Comparison of ENCODE assay signal across 5 worm cellular contexts in the genomic region with DNA sequence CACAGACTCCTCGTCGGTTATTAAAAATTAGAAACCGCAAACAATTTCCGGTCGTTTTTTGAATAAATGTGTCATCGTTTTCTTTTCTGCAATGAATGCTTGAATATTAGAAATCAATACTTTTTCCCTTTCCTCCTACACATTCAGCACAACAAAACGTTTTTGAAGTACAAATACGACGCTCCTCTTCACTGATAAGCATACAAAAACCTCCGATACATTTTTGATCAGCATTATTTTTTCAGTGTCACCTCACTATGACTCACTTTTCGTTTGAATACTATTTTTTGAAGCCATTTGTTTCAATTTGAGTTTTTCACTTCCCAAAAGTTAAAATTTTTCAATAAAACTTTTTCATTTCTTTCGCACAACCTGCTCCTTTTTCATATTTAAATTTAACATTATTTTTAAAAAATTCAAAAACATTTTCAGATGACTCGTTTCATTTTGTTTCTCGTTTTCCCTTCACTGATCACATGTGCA.
A peak's percentile ranks its signal among the peaks of the same experiment; 100 is the strongest.
TF ChIP-seq lines count a peak whose summit lies in the region.

A gene (plus strand): TSS at position 433 of the 483 bp plus-strand sequence.

TF ChIP-seq in whole organism, L1 larva, 84 proteins besides CTCF, POLR2A, EP300 and RAD21:
- TF ChIP-seq elt-2 (tag; optimal IDR thresholded peaks at IDR 0.05; lab: Kevin White, UChicago) (peak; percentile 34), fkh-10 (GFP tag; optimal IDR thresholded peaks at IDR 0.05; lab: Kevin White, UChicago) (no peak)

TF ChIP-seq in whole organism, L2 larva, 48 proteins besides CTCF, POLR2A, EP300 and RAD21:
- TF ChIP-seq skn-1 (tag; optimal IDR thresholded peaks at IDR 0.05; lab: Kevin White, UChicago), result peak; percentile 61
- peak; percentile 96 for TF ChIP-seq fos-1 (tag; optimal IDR thresholded peaks at IDR 0.05; lab: Kevin White, UChicago)
- no peak for TF ChIP-seq unc-62 (GFP tag; optimal IDR thresholded peaks at IDR 0.05; lab: Kevin White, UChicago)
- TF ChIP-seq aly-2 (tag; optimal IDR thresholded peaks at IDR 0.05; lab: Kevin White, UChicago), result no peak

TF ChIP-seq in whole organism, L3 larva, 47 proteins besides CTCF, POLR2A, EP300 and RAD21:
- TF ChIP-seq ztf-4 (tag; optimal IDR thresholded peaks at IDR 0.05; lab: Kevin White, UChicago) (no peak), unc-39 (tag; optimal IDR thresholded peaks at IDR 0.05; lab: Kevin White, UChicago) (no peak), aly-2 (tag; optimal IDR thresholded peaks at IDR 0.05; lab: Kevin White, UChicago) (no peak), pqm-1 (tag; optimal IDR thresholded peaks at IDR 0.05; lab: Kevin White, UChicago) (peak; percentile 64), pha-4 (tag; optimal IDR thresholded peaks at IDR 0.05; lab: Kevin White, UChicago) (peak; percentile 36), unc-62 (GFP tag; optimal IDR thresholded peaks at IDR 0.05; lab: Kevin White, UChicago) (no peak), snpc-4 (tag; optimal IDR thresholded peaks at IDR 0.05; lab: Kevin White, UChicago) (no peak), skn-1 (tag; optimal IDR thresholded peaks at IDR 0.05; lab: Kevin White, UChicago) (no peak), nhr-25 (tag; optimal IDR thresholded peaks at IDR 0.05; lab: Kevin White, UChicago) (no peak), ztf-11 (tag; optimal IDR thresholded peaks at IDR 0.05; lab: Kevin White, UChicago) (no peak), elt-2 (tag; optimal IDR thresholded peaks at IDR 0.05; lab: Kevin White, UChicago) (peak; percentile 64), nhr-43 (tag; optimal IDR thresholded peaks at IDR 0.05; lab: Kevin White, UChicago; ENCODE audit: poor library complexity, severe bottlenecking) (no peak), lin-15B (tag; optimal IDR thresholded peaks at IDR 0.05; lab: Kevin White, UChicago) (no peak), ZK546.5 (tag; optimal IDR thresholded peaks at IDR 0.05; lab: Kevin White, UChicago) (no peak), ceh-16 (tag; optimal IDR thresholded peaks at IDR 0.05; lab: Kevin White, UChicago) (no peak), nhr-23 (tag; optimal IDR thresholded peaks at IDR 0.05; lab: Kevin White, UChicago) (no peak), lsy-12 (tag; optimal IDR thresholded peaks at IDR 0.05; lab: Kevin White, UChicago) (no peak), eor-1 (tag; optimal IDR thresholded peaks at IDR 0.05; lab: Kevin White, UChicago) (no peak), zag-1 (tag; optimal IDR thresholded peaks at IDR 0.05; lab: Kevin White, UChicago) (no peak), fkh-2 (tag; optimal IDR thresholded peaks at IDR 0.05; lab: Kevin White, UChicago) (no peak), ama-1 (optimal IDR thresholded peaks at IDR 0.05; lab: Kevin White, UChicago) (no peak), nhr-11 (tag; optimal IDR thresholded peaks at IDR 0.05; lab: Kevin White, UChicago) (no peak), R02D3.7 (tag; optimal IDR thresholded peaks at IDR 0.05; lab: Kevin White, UChicago) (no peak)
TF ChIP-seq in whole organism, L3 larva: peak in this region for 3.

TF ChIP-seq in whole organism, L4 larva, 104 proteins besides CTCF, POLR2A, EP300 and RAD21:
- TF ChIP-seq madf-9 (GFP tag; conservative IDR thresholded peaks at IDR 0.05; lab: Robert Waterston, UW) (no peak), pqm-1 (tag; optimal IDR thresholded peaks at IDR 0.05; lab: Kevin White, UChicago) (peak; percentile 38), dve-1 (tag; optimal IDR thresholded peaks at IDR 0.05; lab: Kevin White, UChicago; ENCODE audit: insufficient read depth) (peak; percentile 52), set-16 (GFP tag; IDR thresholded peaks at IDR 0.05; lab: Robert Waterston, UW) (no peak), dmd-6 (GFP tag; IDR thresholded peaks at IDR 0.05; lab: Robert Waterston, UW) (peak; percentile 32; the same call in 1 of the 2 replicates), nhr-28 (tag; optimal IDR thresholded peaks at IDR 0.05; lab: Kevin White, UChicago) (peak; percentile 90), ZK546.5 (tag; optimal IDR thresholded peaks at IDR 0.05; lab: Kevin White, UChicago) (no peak), daf-16 (GFP tag; optimal IDR thresholded peaks at IDR 0.05; lab: Kevin White, UChicago) (no peak), daf-16 (tag; optimal IDR thresholded peaks at IDR 0.05; lab: Kevin White, UChicago) (peak; percentile 32)

TF ChIP-seq in whole organism, young adult, 124 proteins besides CTCF, POLR2A, EP300 and RAD21:
- TF ChIP-seq nhr-80 (tag; optimal IDR thresholded peaks at IDR 0.05; lab: Kevin White, UChicago) (peak; percentile 58), ekl-4 (GFP tag; IDR thresholded peaks at IDR 0.05; lab: Robert Waterston, UW) (no peak)
TF ChIP-seq in whole organism, young adult: peak in this region for 1.
